Fruit fly (Drosophila melanogaster) whole organism, embryonic: ENCODE measurements around the gene Pdi.

ENCODE experiments used
- Aef1 ChIP-seq: fragments of 200-800 bp; sonication (Bioruptor generic); IDR thresholded peaks from 3 replicates; pipeline ENCODE4 v1.3.6; 2022; ENCODE audit warnings: missing biosample characterization, missing genetic modification characterization
- B-H2 ChIP-seq: fragments of 200-800 bp; sonication (Bioruptor generic); optimal IDR thresholded peaks from 2 replicates; lab custom pipeline; 2018; ENCODE audit warnings: missing biosample characterization, mild to moderate bottlenecking, missing genetic modification characterization
- C15 ChIP-seq: fragments of 200-800 bp; sonication (Bioruptor generic); IDR thresholded peaks from 3 replicates; pipeline ENCODE4 v1.3.6; 2022; ENCODE audit warnings: missing biosample characterization, missing genetic modification characterization
- CG10431 ChIP-seq: fragments of 200-800 bp; sonication (Bioruptor generic); optimal IDR thresholded peaks from 3 replicates; lab custom pipeline; 2018; ENCODE audit warnings: missing biosample characterization, mild to moderate bottlenecking, missing genetic modification characterization
- CG10543 ChIP-seq: fragments of 200-800 bp; sonication (Bioruptor generic); optimal IDR thresholded peaks from 3 replicates; lab custom pipeline; 2017; ENCODE audit warnings: missing biosample characterization, mild to moderate bottlenecking, missing genetic modification characterization, moderate library complexity
- CG11085 ChIP-seq: fragments of 200-800 bp; sonication (Bioruptor generic); IDR thresholded peaks from 2 replicates; pipeline ENCODE4 v1.3.6; 2022; ENCODE audit warnings: missing biosample characterization, missing genetic modification characterization
- CG11398 ChIP-seq: fragments of 200-800 bp; sonication (Bioruptor generic); optimal IDR thresholded peaks from 2 replicates; lab custom pipeline; 2016; ENCODE audit warnings: missing biosample characterization, missing genetic modification characterization
- CG12155 ChIP-seq: fragments of 200-800 bp; sonication (Bioruptor generic); optimal IDR thresholded peaks from 3 replicates; lab custom pipeline; 2016; ENCODE audit warnings: missing biosample characterization, missing genetic modification characterization
- CG12659 ChIP-seq: fragments of 200-800 bp; sonication (Bioruptor generic); optimal IDR thresholded peaks from 3 replicates; lab custom pipeline; 2017; ENCODE audit warnings: mild to moderate bottlenecking, missing biosample characterization, missing genetic modification reagents, missing genetic modification characterization
- CG13424 ChIP-seq: fragments of 200-800 bp; sonication (Bioruptor generic); optimal IDR thresholded peaks from 2 replicates; lab custom pipeline; 2019; ENCODE audit warnings: missing biosample characterization, mild to moderate bottlenecking, missing genetic modification characterization, moderate library complexity
- CG14667 ChIP-seq: fragments of 200-800 bp; sonication (Bioruptor generic); IDR thresholded peaks from 2 replicates; pipeline ENCODE4 v1.3.6; 2022; ENCODE audit warnings: missing biosample characterization, missing genetic modification characterization
- CG15011 ChIP-seq: fragments of 200-800 bp; sonication (Bioruptor generic); optimal IDR thresholded peaks from 3 replicates; lab custom pipeline; 2018; ENCODE audit warnings: missing biosample characterization, mild to moderate bottlenecking, missing genetic modification characterization
- CG1602 ChIP-seq: fragments of 200-800 bp; sonication (Bioruptor generic); optimal IDR thresholded peaks from 3 replicates; lab custom pipeline; 2016; ENCODE audit warnings: missing biosample characterization, missing genetic modification characterization
- CG1792 ChIP-seq: fragments of 200-800 bp; sonication (Bioruptor generic); optimal IDR thresholded peaks from 2 replicates; lab custom pipeline; 2016; ENCODE audit warnings: missing biosample characterization, missing genetic modification characterization
- CG3995 ChIP-seq: fragments of 200-800 bp; sonication (Bioruptor generic); optimal IDR thresholded peaks from 3 replicates; lab custom pipeline; 2016; ENCODE audit warnings: missing biosample characterization, missing genetic modification characterization
- CG6765 ChIP-seq: fragments of 200-800 bp; sonication (Bioruptor generic); optimal IDR thresholded peaks from 3 replicates; lab custom pipeline; 2017; ENCODE audit warnings: missing biosample characterization, mild to moderate bottlenecking, missing genetic modification characterization
- CG7372 ChIP-seq: fragments of 200-800 bp; sonication (Bioruptor generic); IDR thresholded peaks from 2 replicates; pipeline ENCODE4 v1.3.6; 2022; ENCODE audit warnings: missing biosample characterization, missing genetic modification characterization
- CG8089 ChIP-seq: fragments of 200-800 bp; sonication (Bioruptor generic); optimal IDR thresholded peaks from 3 replicates; lab custom pipeline; 2016; ENCODE audit warnings: missing biosample characterization, missing genetic modification characterization
- CG8290 ChIP-seq, 3 experiments: fragments of 200-800 bp; sonication (Bioruptor generic); optimal IDR thresholded peaks; 2 replicates each; lab custom pipeline; 2016 to 2019; ENCODE audit warnings: missing biosample characterization in 3 of 3, missing genetic modification characterization in 3 of 3, mild to moderate bottlenecking in 2 of 3, moderate library complexity in 1 of 3
- CG9797 ChIP-seq: fragments of 200-800 bp; sonication (Bioruptor generic); optimal IDR thresholded peaks from 3 replicates; lab custom pipeline; 2018; ENCODE audit warnings: missing biosample characterization, mild to moderate bottlenecking, missing genetic modification characterization
- CHES-1-like ChIP-seq: fragments of 200-800 bp; sonication (Bioruptor generic); optimal IDR thresholded peaks from 2 replicates; lab custom pipeline; 2016; ENCODE audit warnings: missing biosample characterization, missing genetic modification characterization
- Ets65A ChIP-seq: fragments of 200-800 bp; sonication (Bioruptor generic); peaks from one replicate; lab custom pipeline; 2016; ENCODE audit warnings: missing biosample characterization, missing genetic modification characterization
- GATAe ChIP-seq: fragments of 200-800 bp; sonication (Bioruptor generic); conservative IDR thresholded peaks from 2 replicates; pipeline ENCODE4 v1.3.6; 2022; ENCODE audit warnings: missing biosample characterization, missing genetic modification characterization
- MESR4 ChIP-seq: fragments of 200-800 bp; sonication (Bioruptor generic); optimal IDR thresholded peaks from 2 replicates; lab custom pipeline; 2018; ENCODE audit warnings: missing biosample characterization, mild to moderate bottlenecking, missing genetic modification characterization, moderate library complexity
- Side ChIP-seq: fragments of 200-800 bp; sonication (Bioruptor generic); optimal IDR thresholded peaks from 2 replicates; lab custom pipeline; 2016; ENCODE audit warnings: missing biosample characterization, missing genetic modification characterization
- Ssrp ChIP-seq: fragments of 200-800 bp; sonication (Bioruptor generic); optimal IDR thresholded peaks from 2 replicates; lab custom pipeline; 2018; ENCODE audit warnings: missing biosample characterization, mild to moderate bottlenecking, missing genetic modification characterization, moderate library complexity
- ase ChIP-seq: fragments of 200-800 bp; sonication (Bioruptor generic); IDR thresholded peaks from 3 replicates; pipeline ENCODE4 v1.3.6; 2022; ENCODE audit warnings: missing biosample characterization, missing genetic modification characterization
- bsh ChIP-seq, 2 experiments: fragments of 200-800 bp; sonication (Bioruptor generic); optimal IDR thresholded peaks; 2 replicates each; lab custom pipeline; 2017 to 2018; ENCODE audit warnings: mild to moderate bottlenecking in 2 of 2, missing biosample characterization in 2 of 2, missing genetic modification characterization in 2 of 2, moderate library complexity in 1 of 2
- chn ChIP-seq: fragments of 200-800 bp; sonication (Bioruptor generic); optimal IDR thresholded peaks from 2 replicates; lab custom pipeline; 2016; ENCODE audit warnings: missing biosample characterization, missing genetic modification characterization
- crp ChIP-seq, 2 experiments: fragments of 200-800 bp; sonication (Bioruptor generic); optimal IDR thresholded peaks; 2 replicates in 1 of 2; 3 replicates in 1 of 2; lab custom pipeline; 2017; ENCODE audit warnings: missing biosample characterization in 2 of 2, missing genetic modification characterization in 2 of 2, mild to moderate bottlenecking in 1 of 2, moderate library complexity in 1 of 2
- dm ChIP-seq: fragments of 200-800 bp; sonication (Bioruptor generic); optimal IDR thresholded peaks from 3 replicates; lab custom pipeline; 2016; ENCODE audit warnings: missing biosample characterization, missing genetic modification characterization
- dmrt11E ChIP-seq: fragments of 200-800 bp; sonication (Bioruptor generic); optimal IDR thresholded peaks from 3 replicates; lab custom pipeline; 2018; ENCODE audit warnings: missing biosample characterization, mild to moderate bottlenecking, missing genetic modification characterization, moderate library complexity
- fd64A ChIP-seq: fragments of 200-800 bp; sonication (Bioruptor generic); optimal IDR thresholded peaks from 3 replicates; lab custom pipeline; 2018; ENCODE audit warnings: missing biosample characterization, mild to moderate bottlenecking, missing genetic modification characterization
- fu2 ChIP-seq: fragments of 200-800 bp; sonication (Bioruptor generic); optimal IDR thresholded peaks from 2 replicates; lab custom pipeline; 2016; ENCODE audit warnings: missing biosample characterization, missing genetic modification characterization
- gcm ChIP-seq: fragments of 200-800 bp; sonication (Bioruptor generic); optimal IDR thresholded peaks from 2 replicates; lab custom pipeline; 2019; ENCODE audit warnings: missing biosample characterization, mild to moderate bottlenecking, missing genetic modification characterization, moderate library complexity
- ken ChIP-seq: fragments of 200-800 bp; sonication (Bioruptor generic); IDR thresholded peaks from 3 replicates; pipeline ENCODE4 v1.3.6; 2022; ENCODE audit warnings: missing biosample characterization, missing genetic modification characterization
- lola ChIP-seq, 3 experiments: fragments of >200 bp in 2 of 3; fragments of 200-800 bp in 1 of 3; sonication (Bioruptor generic) in 1 of 3; optimal IDR thresholded peaks; 2 replicates each; lab custom pipeline; 2017 to 2019; ENCODE audit warnings: missing biosample characterization in 3 of 3, missing genetic modification characterization in 3 of 3, mild to moderate bottlenecking in 1 of 3, moderate library complexity in 1 of 3
- nerfin-1 ChIP-seq: fragments of 200-800 bp; sonication (Bioruptor generic); optimal IDR thresholded peaks from 3 replicates; lab custom pipeline; 2019; ENCODE audit warnings: missing biosample characterization, mild to moderate bottlenecking, missing genetic modification characterization, moderate library complexity
- pros ChIP-seq: fragments of 200-800 bp; sonication (Bioruptor generic); optimal IDR thresholded peaks from 3 replicates; lab custom pipeline; 2019; ENCODE audit warnings: missing biosample characterization, mild to moderate bottlenecking, missing genetic modification characterization, moderate library complexity
- run ChIP-seq: fragments of 200-800 bp; sonication (Bioruptor generic); optimal IDR thresholded peaks from 3 replicates; lab custom pipeline; 2018; ENCODE audit warnings: missing biosample characterization, mild to moderate bottlenecking, missing genetic modification characterization
- sens ChIP-seq: fragments of 200-800 bp; sonication (Bioruptor generic); peaks from one replicate; lab custom pipeline; 2016; ENCODE audit warnings: missing biosample characterization, missing genetic modification characterization
- sna ChIP-seq: fragments of 200-800 bp; sonication (Bioruptor generic); IDR thresholded peaks from 2 replicates; pipeline ENCODE4 v1.3.6; 2022; ENCODE audit warnings: missing biosample characterization, missing genetic modification characterization; ENCODE audit not compliant: partially characterized antibody
- ssp ChIP-seq: fragments of 200-800 bp; sonication (Bioruptor generic); IDR thresholded peaks from 2 replicates; pipeline ENCODE4 v1.3.6; 2022; ENCODE audit warnings: missing biosample characterization, missing genetic modification characterization
- stwl ChIP-seq: fragments of 200-800 bp; sonication (Bioruptor generic); optimal IDR thresholded peaks from 3 replicates; lab custom pipeline; 2018; ENCODE audit warnings: missing biosample characterization, mild to moderate bottlenecking, missing genetic modification characterization, moderate library complexity
- trem ChIP-seq: fragments of 200-800 bp; optimal IDR thresholded peaks from 3 replicates; lab custom pipeline; 2019; ENCODE audit warnings: missing biosample characterization, mild to moderate bottlenecking, missing genetic modification characterization, moderate library complexity
- trh ChIP-seq: fragments of 200-800 bp; sonication (Bioruptor generic); optimal IDR thresholded peaks from 2 replicates; lab custom pipeline; 2016; ENCODE audit warnings: missing biosample characterization, missing genetic modification characterization
- tx ChIP-seq: fragments of 200-800 bp; sonication (Bioruptor generic); optimal IDR thresholded peaks from 2 replicates; lab custom pipeline; 2016; ENCODE audit warnings: missing biosample characterization, missing genetic modification characterization
- vvl ChIP-seq: fragments of 200-800 bp; sonication (Bioruptor generic); IDR thresholded peaks from 2 replicates; pipeline ENCODE4 v1.3.6; 2022; ENCODE audit warnings: missing biosample characterization, missing genetic modification characterization

The Pdi gene

dm6 chr3L:15158330-15159114 lies 15.9 kb upstream of the Pdi start, which contains the start of the genes Msh6 and Prp31 (continued):
- TF ChIP-seq bsh (GFP tag; optimal IDR thresholded peaks at IDR 0.05; lab: Kevin White, UChicago) (peak in 1 of 2 experiments; percentile 61), sens (GFP tag; lab: Kevin White, UChicago) (peak; percentile 93), dm (GFP tag; lab: Kevin White, UChicago) (peak; percentile 3), lola (GFP tag; optimal IDR thresholded peaks at IDR 0.05; lab: Kevin White, UChicago) (peak in 1 of 3 experiments; percentile 83), CG11085 (no peak), run (tag; lab: Kevin White, UChicago) (no peak), CG11398 (no peak), Side (GFP tag; lab: Kevin White, UChicago) (peak; percentile 24), nerfin-1 (tag; lab: Kevin White, UChicago) (peak; percentile 75), CG12155 (GFP tag; lab: Kevin White, UChicago) (peak; percentile 69), CG3995 (GFP tag; lab: Kevin White, UChicago) (peak; percentile 37), CG9797 (GFP tag; lab: Kevin White, UChicago) (peak; percentile 31), CG8290 (GFP tag; optimal IDR thresholded peaks at IDR 0.05; lab: Kevin White, UChicago) (peak; percentile 59), CG8290 (tag; optimal IDR thresholded peaks at IDR 0.05; lab: Kevin White, UChicago) (no peak), dmrt11E (tag; lab: Kevin White, UChicago) (peak; percentile 79), CG1792 (GFP tag; lab: Kevin White, UChicago) (peak; percentile 31), CHES-1-like (GFP tag; lab: Kevin White, UChicago) (peak; percentile 26), B-H2 (GFP tag; lab: Kevin White, UChicago) (peak; percentile 49), chn (GFP tag; lab: Kevin White, UChicago) (peak; percentile 43), ase (GFP tag; lab: Robert Waterston, UW) (0 out of 3 replicates have a peak, but pooled peaks have one; percentile 8), CG10431 (GFP tag; lab: Kevin White, UChicago) (peak; percentile 5), CG15011 (GFP tag; lab: Kevin White, UChicago) (peak; percentile 28), C15 (GFP tag; lab: Robert Waterston, UW) (0 out of 3 replicates have a peak, but pooled peaks have one; percentile 46), ssp (peak; percentile 71), Ssrp (tag; lab: Kevin White, UChicago) (peak; percentile 85), crp (GFP tag; optimal IDR thresholded peaks at IDR 0.05; lab: Kevin White, UChicago) (peak in 1 of 2 experiments; percentile 28), fd64A (GFP tag; lab: Kevin White, UChicago) (no peak), CG10543 (GFP tag; lab: Kevin White, UChicago) (peak; percentile 19), stwl (tag; lab: Kevin White, UChicago) (peak; percentile 38), CG8089 (GFP tag; lab: Kevin White, UChicago) (peak; percentile 18), fu2 (GFP tag; lab: Kevin White, UChicago) (peak; percentile 67), trem (tag; lab: Kevin White, UChicago) (peak; percentile 53), CG13424 (tag; lab: Kevin White, UChicago) (peak; percentile 81), CG12659 (GFP tag; lab: Kevin White, UChicago) (peak; percentile 76), MESR4 (GFP tag; lab: Kevin White, UChicago) (peak; percentile 1), sna (GFP tag; lab: Robert Waterston, UW) (no peak), pros (GFP tag; lab: Kevin White, UChicago) (no peak), gcm (GFP tag; lab: Kevin White, UChicago) (no peak), GATAe (no peak), CG1602 (GFP tag; lab: Kevin White, UChicago) (peak; percentile 78), vvl (peak; percentile 32; the same call in 1 of the 2 replicates), Ets65A (GFP tag; lab: Kevin White, UChicago) (peak; percentile 80), Aef1 (GFP tag; lab: Robert Waterston, UW) (peak; percentile 72; the same call in 2 of the 3 replicates), CG7372 (GFP tag; lab: Robert Waterston, UW) (peak; percentile 64), tx (GFP tag; lab: Kevin White, UChicago) (peak; percentile 66), CG14667 (GFP tag; lab: Robert Waterston, UW) (peak; percentile 38; the same call in 1 of the 2 replicates), ken (GFP tag; lab: Robert Waterston, UW) (peak; percentile 39; the same call in 1 of the 3 replicates), CG6765 (GFP tag; lab: Kevin White, UChicago) (no peak), trh (GFP tag; lab: Kevin White, UChicago) (no peak)
